Fruit fly (Drosophila melanogaster) whole organism, embryonic: ENCODE results near the gene CG17752.

ENCODE experiments used
- Adf1 ChIP-seq: fragments of 200-800 bp; sonication (Bioruptor generic); IDR thresholded peaks from 2 replicates; pipeline ENCODE4 v1.3.6; 2022; ENCODE audit warnings: missing biosample characterization, missing genetic modification characterization
- CG11456 ChIP-seq: fragments of 200-800 bp; sonication (Bioruptor generic); IDR thresholded peaks from 3 replicates; pipeline ENCODE4 v1.3.6; 2022; ENCODE audit warnings: missing biosample characterization, missing genetic modification characterization
- CG11695 ChIP-seq: fragments of 200-800 bp; sonication (Bioruptor generic); IDR thresholded peaks from 3 replicates; pipeline ENCODE4 v1.3.6; 2022; ENCODE audit warnings: missing biosample characterization, missing genetic modification characterization
- CG11723 ChIP-seq: fragments of 200-800 bp; sonication (Bioruptor generic); optimal IDR thresholded peaks from 2 replicates; lab custom pipeline; 2017; ENCODE audit warnings: missing biosample characterization, mild to moderate bottlenecking, missing genetic modification characterization
- CG13424 ChIP-seq: fragments of 200-800 bp; sonication (Bioruptor generic); optimal IDR thresholded peaks from 2 replicates; lab custom pipeline; 2019; ENCODE audit warnings: missing biosample characterization, mild to moderate bottlenecking, missing genetic modification characterization, moderate library complexity
- CG15479 ChIP-seq: fragments of 200-800 bp; sonication (Bioruptor generic); optimal IDR thresholded peaks from 3 replicates; lab custom pipeline; 2019; ENCODE audit warnings: missing biosample characterization, mild to moderate bottlenecking, missing genetic modification characterization, moderate library complexity
- CG16863 ChIP-seq: fragments of 200-800 bp; sonication (Bioruptor generic); optimal IDR thresholded peaks from 3 replicates; lab custom pipeline; 2016; ENCODE audit warnings: missing biosample characterization, missing genetic modification characterization
- CG2199 ChIP-seq: fragments of 200-800 bp; sonication (Bioruptor generic); IDR thresholded peaks from 3 replicates; pipeline ENCODE4 v1.3.6; 2022; ENCODE audit warnings: missing biosample characterization, missing genetic modification characterization
- CG31441 ChIP-seq: fragments of 200-800 bp; sonication (Bioruptor generic); IDR thresholded peaks from 2 replicates; pipeline ENCODE4 v1.3.6; 2022; ENCODE audit warnings: missing biosample characterization, missing genetic modification characterization
- CG32767 ChIP-seq: fragments of 200-800 bp; sonication (Bioruptor generic); IDR thresholded peaks from 2 replicates; pipeline ENCODE4 v1.3.6; 2022; ENCODE audit warnings: missing biosample characterization, missing genetic modification characterization
- CG3407 ChIP-seq: fragments of 200-800 bp; sonication (Bioruptor generic); optimal IDR thresholded peaks from 2 replicates; lab custom pipeline; 2018; ENCODE audit warnings: missing biosample characterization, mild to moderate bottlenecking, missing genetic modification characterization
- CG34376 ChIP-seq: fragments of 200-800 bp; sonication (Bioruptor generic); optimal IDR thresholded peaks from 2 replicates; lab custom pipeline; 2018; ENCODE audit warnings: missing biosample characterization, mild to moderate bottlenecking, missing genetic modification characterization
- CG5245 ChIP-seq: fragments of 200-800 bp; sonication (Bioruptor generic); optimal IDR thresholded peaks from 3 replicates; lab custom pipeline; 2016; ENCODE audit warnings: missing biosample characterization, missing genetic modification characterization
- CG7839 ChIP-seq: fragments of 200-800 bp; sonication (Bioruptor generic); optimal IDR thresholded peaks from 3 replicates; lab custom pipeline; 2018; ENCODE audit warnings: missing biosample characterization, mild to moderate bottlenecking, missing genetic modification characterization, moderate library complexity
- CG7963 ChIP-seq: fragments of 200-800 bp; sonication (Bioruptor generic); IDR thresholded peaks from 3 replicates; pipeline ENCODE4 v1.3.6; 2022; ENCODE audit warnings: missing biosample characterization, missing genetic modification characterization; ENCODE audit not compliant: partially characterized antibody
- CG8089 ChIP-seq: fragments of 200-800 bp; sonication (Bioruptor generic); optimal IDR thresholded peaks from 3 replicates; lab custom pipeline; 2016; ENCODE audit warnings: missing biosample characterization, missing genetic modification characterization
- CG8290 ChIP-seq, 3 experiments: fragments of 200-800 bp; sonication (Bioruptor generic); optimal IDR thresholded peaks; 2 replicates each; lab custom pipeline; 2016 to 2019; ENCODE audit warnings: missing biosample characterization in 3 of 3, missing genetic modification characterization in 3 of 3, mild to moderate bottlenecking in 2 of 3, moderate library complexity in 1 of 3
- CkIIα-i1 ChIP-seq: fragments of 200-800 bp; sonication (Bioruptor generic); IDR thresholded peaks from 2 replicates; pipeline ENCODE4 v1.3.6; 2022; ENCODE audit warnings: missing biosample characterization, missing genetic modification characterization
- CoRest ChIP-seq: fragments of 200-800 bp; sonication (Bioruptor generic); optimal IDR thresholded peaks from 3 replicates; lab custom pipeline; 2018; ENCODE audit warnings: missing biosample characterization, mild to moderate bottlenecking, missing genetic modification characterization, moderate library complexity
- Dad ChIP-seq: fragments of 200-800 bp; sonication (Bioruptor generic); optimal IDR thresholded peaks from 3 replicates; lab custom pipeline; 2016; ENCODE audit warnings: missing biosample characterization, missing genetic modification characterization
- Dbx ChIP-seq: fragments of 200-800 bp; sonication (Bioruptor generic); IDR thresholded peaks from 3 replicates; pipeline ENCODE4 v1.3.6; 2022; ENCODE audit warnings: missing biosample characterization, missing genetic modification characterization
- Ets97D ChIP-seq: fragments of 200-800 bp; sonication (Bioruptor generic); optimal IDR thresholded peaks from 3 replicates; lab custom pipeline; 2016; ENCODE audit warnings: missing biosample characterization, missing genetic modification characterization
- HLH3B ChIP-seq: fragments of 200-800 bp; sonication (Bioruptor generic); IDR thresholded peaks from 2 replicates; pipeline ENCODE4 v1.3.6; 2022; ENCODE audit warnings: missing biosample characterization, missing genetic modification characterization
- HLH54F ChIP-seq: fragments of 200-800 bp; sonication (Bioruptor generic); optimal IDR thresholded peaks from 3 replicates; lab custom pipeline; 2016; ENCODE audit warnings: missing biosample characterization, missing genetic modification characterization
- HmgD ChIP-seq: fragments of 200-800 bp; sonication (Bioruptor generic); optimal IDR thresholded peaks from 3 replicates; lab custom pipeline; 2016; ENCODE audit warnings: missing biosample characterization, missing genetic modification characterization
- HmgZ ChIP-seq: fragments of 200-800 bp; sonication (Bioruptor generic); optimal IDR thresholded peaks from 2 replicates; lab custom pipeline; 2018; ENCODE audit warnings: missing biosample characterization, mild to moderate bottlenecking, missing genetic modification characterization
- Hr51 ChIP-seq, 2 experiments: fragments of 200-800 bp; sonication (Bioruptor generic); optimal IDR thresholded peaks; 2 replicates in 1 of 2; 3 replicates in 1 of 2; lab custom pipeline; 2016 to 2018; ENCODE audit warnings: missing biosample characterization in 2 of 2, missing genetic modification characterization in 2 of 2, mild to moderate bottlenecking in 1 of 2, moderate library complexity in 1 of 2
- Meics ChIP-seq: fragments of 200-800 bp; sonication (Bioruptor generic); optimal IDR thresholded peaks from 2 replicates; lab custom pipeline; 2017; ENCODE audit warnings: missing biosample characterization, mild to moderate bottlenecking, missing genetic modification characterization
- Myb ChIP-seq: fragments of 200-800 bp; sonication (Bioruptor generic); optimal IDR thresholded peaks from 2 replicates; lab custom pipeline; 2016; ENCODE audit warnings: missing biosample characterization, missing genetic modification characterization
- NFAT ChIP-seq: fragments of 200-800 bp; sonication (Bioruptor generic); IDR thresholded peaks from 2 replicates; pipeline ENCODE4 v1.3.6; 2022; ENCODE audit warnings: missing biosample characterization, missing genetic modification characterization
- Pdp1 ChIP-seq, 2 experiments: fragments of 200-800 bp; sonication (Bioruptor generic); optimal IDR thresholded peaks; 3 replicates each; lab custom pipeline; 2016; ENCODE audit warnings: missing biosample characterization in 2 of 2, missing genetic modification characterization in 2 of 2, mild to moderate bottlenecking in 1 of 2, moderate library complexity in 1 of 2
- Scr ChIP-seq: fragments of 200-800 bp; sonication (Bioruptor generic); IDR thresholded peaks from 2 replicates; pipeline ENCODE4 v1.3.6; 2022; ENCODE audit warnings: missing biosample characterization, missing genetic modification characterization; ENCODE audit not compliant: partially characterized antibody
- Sin3A ChIP-seq: fragments of >200 bp; optimal IDR thresholded peaks from 2 replicates; lab custom pipeline; 2018
- Sry-β ChIP-seq: fragments of 200-800 bp; sonication (Bioruptor generic); optimal IDR thresholded peaks from 2 replicates; lab custom pipeline; 2018; ENCODE audit warnings: missing biosample characterization, mild to moderate bottlenecking, missing genetic modification characterization, moderate library complexity
- Xrp1 ChIP-seq: fragments of 200-800 bp; sonication (Bioruptor generic); IDR thresholded peaks from 2 replicates; pipeline ENCODE4 v1.3.6; 2022; ENCODE audit warnings: missing biosample characterization, missing genetic modification characterization
- az2 ChIP-seq: fragments of 200-800 bp; sonication (Bioruptor generic); optimal IDR thresholded peaks from 3 replicates; lab custom pipeline; 2016; ENCODE audit warnings: missing biosample characterization, missing genetic modification characterization
- crol ChIP-seq: fragments of 200-800 bp; sonication (Bioruptor generic); IDR thresholded peaks from 2 replicates; pipeline ENCODE4 v1.3.6; 2022; ENCODE audit warnings: missing biosample characterization, missing genetic modification characterization
- fd3F ChIP-seq: fragments of 200-800 bp; sonication (Bioruptor generic); optimal IDR thresholded peaks from 2 replicates; lab custom pipeline; 2018; ENCODE audit warnings: missing biosample characterization, mild to moderate bottlenecking, missing genetic modification characterization, moderate library complexity
- nau ChIP-seq: fragments of 200-800 bp; sonication (Bioruptor generic); optimal IDR thresholded peaks from 3 replicates; lab custom pipeline; 2017; ENCODE audit warnings: missing biosample characterization, mild to moderate bottlenecking, missing genetic modification characterization, missing genetic modification reagents
- otp ChIP-seq: fragments of 200-800 bp; sonication (Bioruptor generic); IDR thresholded peaks from 3 replicates; pipeline ENCODE4, ENCODE4 v1.3.6; 2022; ENCODE audit warnings: missing biosample characterization, missing genetic modification characterization
- pzg ChIP-seq: fragments of 200-800 bp; sonication (Bioruptor generic); optimal IDR thresholded peaks from 3 replicates; lab custom pipeline; 2018; ENCODE audit warnings: missing biosample characterization, mild to moderate bottlenecking, missing genetic modification characterization, moderate library complexity
- rib ChIP-seq: fragments of 200-800 bp; sonication (Bioruptor generic); IDR thresholded peaks from 2 replicates; pipeline ENCODE4 v1.3.6; 2022; ENCODE audit warnings: missing biosample characterization, missing genetic modification characterization
- sc ChIP-seq, 3 experiments: fragments of >200 bp in 2 of 3; fragments of 200-800 bp in 1 of 3; sonication (Bioruptor generic) in 1 of 3; optimal IDR thresholded peaks; 2 replicates in 2 of 3; 3 replicates in 1 of 3; lab custom pipeline; 2017; ENCODE audit warnings: mild to moderate bottlenecking in 1 of 3, missing biosample characterization in 1 of 3, missing genetic modification characterization in 1 of 3, missing genetic modification reagents in 1 of 3
- tup ChIP-seq: fragments of 200-800 bp; sonication (Bioruptor generic); optimal IDR thresholded peaks from 2 replicates; lab custom pipeline; 2016; ENCODE audit warnings: missing biosample characterization, mild to moderate bottlenecking, missing genetic modification characterization, moderate library complexity
- tx ChIP-seq: fragments of 200-800 bp; sonication (Bioruptor generic); optimal IDR thresholded peaks from 2 replicates; lab custom pipeline; 2016; ENCODE audit warnings: missing biosample characterization, missing genetic modification characterization
- usp ChIP-seq: fragments of >200 bp; optimal IDR thresholded peaks from 2 replicates; lab custom pipeline; 2017; ENCODE audit warnings: missing biosample characterization, missing genetic modification characterization
- wor ChIP-seq: fragments of 200-800 bp; sonication (Bioruptor generic); IDR thresholded peaks from 2 replicates; pipeline ENCODE4 v1.3.6; 2022; ENCODE audit warnings: missing biosample characterization, missing genetic modification characterization
- z ChIP-seq: fragments of 200-800 bp; sonication (Bioruptor generic); IDR thresholded peaks from 3 replicates; pipeline ENCODE4 v1.3.6; 2022; ENCODE audit warnings: missing biosample characterization, missing genetic modification characterization
- zfh2 ChIP-seq: fragments of 200-800 bp; sonication (Bioruptor generic); optimal IDR thresholded peaks from 2 replicates; lab custom pipeline; 2016; ENCODE audit warnings: missing biosample characterization, missing genetic modification characterization

Gene CG17752

DNA sequence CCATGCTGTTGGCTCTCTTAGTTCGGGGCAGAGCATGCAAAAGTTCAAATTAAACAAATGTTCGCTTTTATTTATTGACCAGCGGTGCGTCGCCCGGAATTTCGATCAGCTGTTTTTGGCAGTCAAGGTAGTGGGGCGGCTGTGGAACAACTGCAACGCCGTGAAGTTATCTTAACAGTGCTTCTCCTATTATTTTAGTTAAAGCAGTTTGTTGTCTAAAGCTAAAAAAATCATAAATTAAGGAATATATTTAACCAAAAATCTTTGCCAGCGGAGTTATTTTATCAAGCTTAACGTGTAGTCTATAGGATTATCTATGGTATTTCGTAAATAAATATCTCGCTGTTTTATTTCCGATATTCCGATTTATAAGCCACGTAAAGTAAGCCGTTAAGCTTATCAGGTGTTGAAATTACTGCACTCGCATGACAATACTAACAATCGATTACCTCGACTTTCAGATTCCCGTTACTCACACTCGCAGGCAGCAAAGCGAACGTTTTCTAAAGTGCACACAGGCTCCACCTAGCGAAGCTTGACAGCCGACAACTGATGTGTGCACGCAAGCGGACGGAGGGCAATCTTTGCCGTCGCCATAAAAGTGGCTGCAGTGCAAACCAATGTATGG, 38.4 kb downstream of the CG17752 start, which contains the start of the genes CG6195 and CG31220 (continued):
- no peak for TF ChIP-seq CG15479 (GFP tag; lab: Kevin White, UChicago)
- peak in 1 of 2 experiments; percentile 25 for TF ChIP-seq Hr51 (GFP tag; optimal IDR thresholded peaks at IDR 0.05; lab: Kevin White, UChicago)
- peak; percentile 23 for TF ChIP-seq CG8089
- peak; percentile 13 for TF ChIP-seq az2 (GFP tag; lab: Kevin White, UChicago)
- TF ChIP-seq Ets97D (GFP tag; lab: Kevin White, UChicago): peak; percentile 57
- TF ChIP-seq Meics: no peak
- TF ChIP-seq Xrp1 (GFP tag; lab: Robert Waterston, UW): no peak
- peak; percentile 70 for TF ChIP-seq pzg (GFP tag; lab: Kevin White, UChicago)
- peak; percentile 48 for TF ChIP-seq Sin3A (lab: Kevin White, UChicago)
- no peak for TF ChIP-seq CG11695
- no peak for TF ChIP-seq CG7963 (GFP tag; lab: Robert Waterston, UW)
- peak; percentile 22 for TF ChIP-seq HmgD (GFP tag; lab: Kevin White, UChicago)
- no peak for TF ChIP-seq CG34376 (GFP tag; lab: Kevin White, UChicago)
- peak; percentile 8; the same call in 1 of the 3 replicates for TF ChIP-seq otp (GFP tag; lab: Robert Waterston, UW)
- no peak for TF ChIP-seq z
- peak; percentile 2 for TF ChIP-seq Dad (GFP tag; lab: Kevin White, UChicago)
- peak; percentile 39; the same call in 1 of the 2 replicates for TF ChIP-seq Scr (GFP tag; lab: Robert Waterston, UW)
- TF ChIP-seq CG8290 (GFP tag; optimal IDR thresholded peaks at IDR 0.05; lab: Kevin White, UChicago): peak; percentile 30
- no peak for TF ChIP-seq CG8290 (tag; optimal IDR thresholded peaks at IDR 0.05; lab: Kevin White, UChicago)
- no peak for TF ChIP-seq HLH54F (GFP tag; lab: Kevin White, UChicago)
- TF ChIP-seq CoRest (tag; lab: Kevin White, UChicago): peak; percentile 51
- no peak for TF ChIP-seq Dbx (GFP tag; lab: Robert Waterston, UW)
- TF ChIP-seq usp (GFP tag; lab: Kevin White, UChicago): no peak
- no peak for TF ChIP-seq CkIIα-i1 (GFP tag; lab: Robert Waterston, UW)
- TF ChIP-seq sc (optimal IDR thresholded peaks at IDR 0.05; lab: Kevin White, UChicago): no peak
- no peak for TF ChIP-seq sc (GFP tag; optimal IDR thresholded peaks at IDR 0.05; lab: Kevin White, UChicago)
- TF ChIP-seq CG32767 (GFP tag; lab: Robert Waterston, UW): 0 out of 2 replicates have a peak, but pooled peaks have one; percentile 35
- TF ChIP-seq nau (GFP tag; lab: Kevin White, UChicago): no peak
- no peak for TF ChIP-seq Adf1 (GFP tag; lab: Robert Waterston, UW)
- TF ChIP-seq Pdp1 (GFP tag; optimal IDR thresholded peaks at IDR 0.05; lab: Kevin White, UChicago): peak; percentile 12 to 65
- no peak for TF ChIP-seq CG3407
- peak; percentile 24 for TF ChIP-seq zfh2
- peak; percentile 89 for TF ChIP-seq CG5245 (GFP tag; lab: Kevin White, UChicago)
- TF ChIP-seq fd3F (GFP tag; lab: Kevin White, UChicago): no peak
- TF ChIP-seq CG16863 (GFP tag; lab: Kevin White, UChicago): peak; percentile 2
- peak; percentile 76; the same call in 2 of the 3 replicates for TF ChIP-seq CG11456
- no peak for TF ChIP-seq tup (GFP tag; lab: Kevin White, UChicago)
- TF ChIP-seq Myb (GFP tag; lab: Kevin White, UChicago): peak; percentile 76
- no peak for TF ChIP-seq Sry-β (GFP tag; lab: Kevin White, UChicago)
- no peak for TF ChIP-seq crol
- TF ChIP-seq HLH3B (GFP tag; lab: Robert Waterston, UW): no peak
- TF ChIP-seq CG7839 (tag; lab: Kevin White, UChicago): peak; percentile 23
- TF ChIP-seq NFAT (GFP tag; lab: Robert Waterston, UW): peak; percentile 60; the same call in 1 of the 2 replicates
- TF ChIP-seq CG31441 (GFP tag; lab: Robert Waterston, UW): no peak
- peak; percentile 76; the same call in 1 of the 3 replicates for TF ChIP-seq CG2199 (GFP tag; lab: Robert Waterston, UW)
- TF ChIP-seq CG13424: peak; percentile 19
- 0 out of 2 replicates have a peak, but pooled peaks have one; percentile 8 for TF ChIP-seq rib
- no peak for TF ChIP-seq wor (GFP tag; lab: Robert Waterston, UW)
- peak; percentile 27 for TF ChIP-seq HmgZ (tag; lab: Kevin White, UChicago)
- peak; percentile 11 for TF ChIP-seq tx (GFP tag; lab: Kevin White, UChicago)
- TF ChIP-seq CG11723 (GFP tag; lab: Kevin White, UChicago): no peak
